Worm (Caenorhabditis elegans): ENCODE results near the gene F10E9.1.

DNA sequence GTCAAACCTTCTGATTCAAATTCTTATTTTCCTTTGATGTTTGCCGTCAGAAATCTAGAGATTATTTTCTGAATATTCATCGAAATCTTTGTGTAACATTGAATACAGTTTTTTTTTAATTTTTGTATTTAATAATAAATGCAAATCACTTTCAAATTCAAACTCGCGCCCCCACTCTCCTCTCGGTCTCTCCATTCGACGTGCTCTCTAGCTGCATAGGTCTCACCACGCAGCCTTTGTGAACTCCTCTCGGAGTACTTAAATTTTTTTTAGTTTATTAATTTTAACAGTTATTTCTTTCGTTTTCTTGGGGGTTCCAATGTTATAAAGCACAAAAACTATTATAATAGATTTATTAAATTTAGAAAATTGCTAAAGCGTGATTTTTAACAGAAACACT, 47.2 kb downstream of the F10E9.1 start:
- TF ChIP-seq flt-1 (GFP tag; IDR thresholded peaks at IDR 0.05): no peak
- TF ChIP-seq med-1 (GFP tag; optimal IDR thresholded peaks at IDR 0.05; ENCODE audit: insufficient read depth): no peak
- no peak for TF ChIP-seq ztf-23 (GFP tag; IDR thresholded peaks at IDR 0.05)
- TF ChIP-seq klf-2 (GFP tag; conservative IDR thresholded peaks at IDR 0.05): no peak
- no peak for TF ChIP-seq ztf-29 (GFP tag; IDR thresholded peaks at IDR 0.05)
- no peak for TF ChIP-seq ref-1 (GFP tag; conservative IDR thresholded peaks at IDR 0.05)

All from whole organism, midembryonic.